Fruit fly (Drosophila melanogaster): ENCODE data around the gene CG11381.

- TF ChIP-seq CG8478 (optimal IDR thresholded peaks at IDR 0.05) (no peak), CTCF (optimal IDR thresholded peaks at IDR 0.05) (peak; percentile 93 to 96)
These were observed 32.9 kb downstream of the CG11381 start, which contains the start of gene CG3638 for dm6 chrX:1236475-1236874.
